Worm (Caenorhabditis elegans) whole organism, L1 larva: ENCODE data around the gene dcap-2.

Experiments used
- C34B4.2 ChIP-seq: sonication (generic microtip); optimal IDR thresholded peaks from 2 replicates; lab custom pipeline; 2017; ENCODE audit warnings: mild to moderate bottlenecking, missing genetic modification characterization, missing compliant biosample characterization
- Y116A8C.19 ChIP-seq: sonication (generic microtip); optimal IDR thresholded peaks from 2 replicates; lab custom pipeline; 2016; ENCODE audit warnings: missing compliant biosample characterization, missing genetic modification characterization, borderline replicate concordance
- blmp-1 ChIP-seq: fragments of 150-350 bp; optimal IDR thresholded peaks from 2 replicates; lab custom pipeline; 2014; ENCODE audit warnings: missing biosample characterization, missing genetic modification characterization
- ceh-63 ChIP-seq: fragments of 200-800 bp; sonication (Bioruptor generic); optimal IDR thresholded peaks from 2 replicates; lab custom pipeline; 2018; ENCODE audit warnings: mild to moderate bottlenecking, missing genetic modification characterization, missing compliant biosample characterization
- ceh-88 ChIP-seq: fragments of 200-800 bp; sonication (Bioruptor generic); IDR thresholded peaks from 2 replicates; pipeline ENCODE4 v1.3.6; 2022; ENCODE audit warnings: missing genetic modification characterization, missing compliant biosample characterization
- ceh-90 ChIP-seq: sonication (generic microtip); optimal IDR thresholded peaks from 2 replicates; lab custom pipeline; 2016; ENCODE audit warnings: missing genetic modification characterization, missing compliant biosample characterization
- ces-1 ChIP-seq: fragments of 150-350 bp; optimal IDR thresholded peaks from 2 replicates; lab custom pipeline; 2014; ENCODE audit warnings: missing biosample characterization, missing genetic modification reagents, missing genetic modification characterization
- dpl-1 ChIP-seq, 3 experiments: fragments of 150-350 bp in 2 of 3; sonication (generic microtip) in 1 of 3; optimal IDR thresholded peaks; 2 replicates each; lab custom pipeline; 2014 to 2017; ENCODE audit warnings: missing biosample characterization in 3 of 3, missing genetic modification characterization in 3 of 3, missing genetic modification reagents in 3 of 3
- dsc-1 ChIP-seq: sonication (generic microtip); optimal IDR thresholded peaks from 2 replicates; lab custom pipeline; 2016; ENCODE audit warnings: mild to moderate bottlenecking, missing genetic modification characterization, missing compliant biosample characterization
- efl-1 ChIP-seq, 4 experiments: fragments of 150-350 bp; optimal IDR thresholded peaks in 3 of 4; peaks in 1 of 4; 1 replicate in 1 of 4; 2 replicates in 3 of 4; lab custom pipeline; 2014; ENCODE audit warnings: missing biosample characterization in 2 of 4, missing genetic modification characterization in 2 of 4, missing genetic modification reagents in 2 of 4
- egl-27 ChIP-seq, 2 experiments: fragments of 150-350 bp in 1 of 2; sonication (generic microtip); optimal IDR thresholded peaks; 3 replicates each; lab custom pipeline; 2017 to 2018; ENCODE audit warnings: missing biosample characterization in 2 of 2, missing genetic modification characterization in 2 of 2, missing genetic modification reagents in 2 of 2
- elt-2 ChIP-seq: sonication (generic microtip); optimal IDR thresholded peaks from 2 replicates; lab custom pipeline; 2016; ENCODE audit warnings: missing genetic modification characterization, mild to moderate bottlenecking, inconsistent platforms, missing compliant biosample characterization, missing genetic modification reagents
- elt-3 ChIP-seq, 6 experiments: fragments of 150-350 bp in 1 of 6; sonication (generic microtip); optimal IDR thresholded peaks; 2 replicates each; lab custom pipeline; 2017 to 2018; ENCODE audit warnings: missing biosample characterization in 6 of 6, missing genetic modification characterization in 6 of 6, inconsistent platforms in 1 of 6
- fkh-10 ChIP-seq: sonication (generic microtip); optimal IDR thresholded peaks from 2 replicates; lab custom pipeline; 2017; ENCODE audit warnings: missing biosample characterization, missing genetic modification reagents, missing genetic modification characterization
- hlh-4 ChIP-seq: sonication (generic microtip); optimal IDR thresholded peaks from 2 replicates; lab custom pipeline; 2016; ENCODE audit warnings: mild to moderate bottlenecking, missing genetic modification characterization, missing compliant biosample characterization
- hpl-2 ChIP-seq: fragments of 150-350 bp; optimal IDR thresholded peaks from 2 replicates; lab custom pipeline; 2014; ENCODE audit warnings: missing biosample characterization, missing genetic modification reagents, missing genetic modification characterization
- isw-1 ChIP-seq: fragments of 200-800 bp; sonication (Bioruptor generic); IDR thresholded peaks from 2 replicates; pipeline ENCODE4 v1.3.6; 2022; ENCODE audit warnings: missing genetic modification characterization, missing compliant biosample characterization
- lin-14 ChIP-seq: fragments of 200-800 bp; sonication (Bioruptor generic); optimal IDR thresholded peaks from 2 replicates; lab custom pipeline; 2018; ENCODE audit warnings: mild to moderate bottlenecking, missing genetic modification characterization, moderate library complexity, missing compliant biosample characterization
- lin-15B ChIP-seq: fragments of 150-350 bp; sonication (generic microtip); optimal IDR thresholded peaks from 3 replicates; lab custom pipeline; 2014; ENCODE audit warnings: missing biosample characterization, missing genetic modification characterization
- lin-35 ChIP-seq, 2 experiments: fragments of 150-350 bp; optimal IDR thresholded peaks; 2 replicates each; lab custom pipeline; 2014; ENCODE audit warnings: missing biosample characterization in 2 of 2, missing genetic modification characterization in 2 of 2, missing genetic modification reagents in 2 of 2
- lir-3 ChIP-seq: sonication (generic microtip); optimal IDR thresholded peaks from 2 replicates; lab custom pipeline; 2016; ENCODE audit warnings: mild to moderate bottlenecking, missing genetic modification characterization, moderate library complexity, missing compliant biosample characterization; ENCODE audit not compliant: poor library complexity
- lsy-2 ChIP-seq, 2 experiments: fragments of 150-350 bp; optimal IDR thresholded peaks; 2 replicates each; lab custom pipeline; 2014; ENCODE audit warnings: missing biosample characterization in 2 of 2, missing genetic modification characterization in 2 of 2
- mab-9 ChIP-seq: fragments of 200-800 bp; sonication (Bioruptor generic); IDR thresholded peaks from 2 replicates; pipeline ENCODE4 v1.3.6; 2022; ENCODE audit warnings: missing genetic modification reagents, missing genetic modification characterization, missing compliant biosample characterization
- mdl-1 ChIP-seq, 2 experiments: fragments of 150-350 bp; optimal IDR thresholded peaks; 2 replicates each; lab custom pipeline; 2014 to 2017; ENCODE audit warnings: missing biosample characterization in 2 of 2, missing genetic modification characterization in 2 of 2, inconsistent platforms in 1 of 2
- mef-2 ChIP-seq: fragments of 150-350 bp; optimal IDR thresholded peaks from 2 replicates; lab custom pipeline; 2014; ENCODE audit warnings: missing biosample characterization, missing genetic modification characterization
- mep-1 ChIP-seq: fragments of 150-350 bp; optimal IDR thresholded peaks from 2 replicates; lab custom pipeline; 2014; ENCODE audit warnings: missing biosample characterization, missing genetic modification characterization
- nhr-11 ChIP-seq: fragments of 150-350 bp; optimal IDR thresholded peaks from 2 replicates; lab custom pipeline; 2014; ENCODE audit warnings: missing biosample characterization, missing genetic modification characterization
- nhr-12 ChIP-seq: sonication (generic microtip); optimal IDR thresholded peaks from 2 replicates; lab custom pipeline; 2017; ENCODE audit warnings: missing biosample characterization, missing genetic modification characterization
- nhr-20 ChIP-seq: sonication (generic microtip); optimal IDR thresholded peaks from 2 replicates; lab custom pipeline; 2016; ENCODE audit warnings: mild to moderate bottlenecking, missing genetic modification characterization, missing compliant biosample characterization
- nhr-237 ChIP-seq: fragments of 150-350 bp; optimal IDR thresholded peaks from 2 replicates; lab custom pipeline; 2014; ENCODE audit warnings: missing biosample characterization, missing genetic modification characterization
- nhr-47 ChIP-seq: sonication (generic microtip); optimal IDR thresholded peaks from 2 replicates; lab custom pipeline; 2016; ENCODE audit warnings: mild to moderate bottlenecking, missing genetic modification characterization, moderate library complexity, missing compliant biosample characterization
- nhr-71 ChIP-seq: sonication (generic microtip); optimal IDR thresholded peaks from 2 replicates; lab custom pipeline; 2016; ENCODE audit warnings: mild to moderate bottlenecking, missing genetic modification characterization, moderate library complexity, missing compliant biosample characterization
- pag-3 ChIP-seq: sonication (generic microtip); optimal IDR thresholded peaks from 2 replicates; lab custom pipeline; 2017; ENCODE audit warnings: missing genetic modification characterization, mild to moderate bottlenecking, missing compliant biosample characterization, antibody characterized with exemption, borderline replicate concordance; ENCODE audit not compliant: insufficient read depth
- pax-3 ChIP-seq: fragments of 200-800 bp; sonication (Bioruptor generic); optimal IDR thresholded peaks from 2 replicates; lab custom pipeline; 2018; ENCODE audit warnings: mild to moderate bottlenecking, missing genetic modification characterization, moderate library complexity, missing compliant biosample characterization
- rnt-1 ChIP-seq: sonication (generic microtip); optimal IDR thresholded peaks from 2 replicates; lab custom pipeline; 2016; ENCODE audit warnings: mild to moderate bottlenecking, missing genetic modification characterization, moderate library complexity, missing compliant biosample characterization
- sup-37 ChIP-seq: fragments of 200-800 bp; sonication (Bioruptor generic); optimal IDR thresholded peaks from 2 replicates; lab custom pipeline; 2018; ENCODE audit warnings: mild to moderate bottlenecking, missing genetic modification characterization, missing compliant biosample characterization
- unc-98 ChIP-seq: fragments of 200-800 bp; sonication (Bioruptor generic); IDR thresholded peaks from 2 replicates; pipeline ENCODE4 v1.3.6; 2022; ENCODE audit warnings: missing genetic modification characterization, missing compliant biosample characterization
- vab-15 ChIP-seq: sonication (generic microtip); optimal IDR thresholded peaks from 2 replicates; lab custom pipeline; 2017; ENCODE audit warnings: missing genotype, mild to moderate bottlenecking, missing genetic modification characterization, missing compliant biosample characterization
- xbp-1 ChIP-seq: sonication (generic microtip); optimal IDR thresholded peaks from 2 replicates; lab custom pipeline; 2016; ENCODE audit warnings: missing genetic modification characterization, missing compliant biosample characterization
- zag-1 ChIP-seq: fragments of 150-350 bp; optimal IDR thresholded peaks from 2 replicates; lab custom pipeline; 2014; ENCODE audit warnings: missing biosample characterization, missing genetic modification characterization
- ztf-11 ChIP-seq, 2 experiments: sonication (generic microtip); optimal IDR thresholded peaks; 2 replicates each; lab custom pipeline; 2016 to 2017; ENCODE audit warnings: missing genetic modification characterization in 2 of 2, missing biosample characterization in 1 of 2, missing compliant biosample characterization in 1 of 2

dcap-2 gene

ce11 chrIV:13525223-13525622 is 3.6 kb upstream of the dcap-2 start:
- TF ChIP-seq mef-2 (tag; lab: Kevin White, UChicago) (no peak), lir-3 (tag; lab: Kevin White, UChicago) (no peak), ztf-11 (tag; optimal IDR thresholded peaks at IDR 0.05; lab: Kevin White, UChicago) (no peak), nhr-20 (tag; lab: Kevin White, UChicago) (no peak), nhr-11 (tag; lab: Kevin White, UChicago) (no peak), ces-1 (no peak), sup-37 (GFP tag; lab: Kevin White, UChicago) (no peak), hpl-2 (GFP tag; lab: Kevin White, UChicago) (no peak), dsc-1 (no peak), elt-2 (no peak), vab-15 (tag; lab: Kevin White, UChicago) (no peak), efl-1 (optimal IDR thresholded peaks at IDR 0.05; lab: Kevin White, UChicago) (no peak), efl-1 (GFP tag; optimal IDR thresholded peaks at IDR 0.05 in 1 of 2; lab: Kevin White, UChicago) (no peak), nhr-71 (tag; lab: Kevin White, UChicago) (no peak), hlh-4 (tag; lab: Kevin White, UChicago) (no peak), fkh-10 (GFP tag; lab: Kevin White, UChicago) (no peak), mdl-1 (tag; optimal IDR thresholded peaks at IDR 0.05; lab: Kevin White, UChicago) (no peak), mab-9 (no peak), C34B4.2 (tag; lab: Kevin White, UChicago) (no peak), dpl-1 (GFP tag; optimal IDR thresholded peaks at IDR 0.05; lab: Kevin White, UChicago) (no peak), elt-3 (tag; optimal IDR thresholded peaks at IDR 0.05; lab: Kevin White, UChicago) (no peak)
- TF ChIP-seq, all 84 proteins: peak for 0

DNA sequence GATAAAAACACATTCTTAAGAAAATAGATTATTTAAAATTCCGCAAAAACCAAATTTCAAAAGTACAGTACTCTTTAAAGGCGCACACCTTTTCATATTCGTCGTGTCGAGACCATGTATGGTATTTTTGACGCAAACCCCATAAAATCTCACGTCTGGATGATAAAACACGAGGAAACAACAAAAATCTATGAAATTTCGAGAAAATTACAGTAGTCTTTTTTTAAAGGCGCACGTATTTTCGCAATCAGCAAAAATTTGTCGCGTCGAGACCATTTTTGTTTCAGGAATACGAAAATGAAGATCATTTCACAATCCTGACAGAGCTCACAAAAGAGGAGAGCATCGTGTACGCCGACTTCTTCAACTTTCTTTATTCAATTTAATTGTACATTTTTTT is 8.7 kb downstream of the dcap-2 start:
- no peak for TF ChIP-seq xbp-1
- TF ChIP-seq blmp-1 (tag; lab: Kevin White, UChicago): no peak
- TF ChIP-seq pax-3: no peak
- TF ChIP-seq mef-2 (tag; lab: Kevin White, UChicago): no peak
- no peak for TF ChIP-seq lin-14 (GFP tag; lab: Kevin White, UChicago)
- TF ChIP-seq ceh-90 (tag; lab: Kevin White, UChicago): no peak
- TF ChIP-seq nhr-237 (tag; lab: Kevin White, UChicago): no peak
- TF ChIP-seq mep-1: no peak
- TF ChIP-seq pag-3 (tag; lab: Kevin White, UChicago): no peak
- no peak for TF ChIP-seq Y116A8C.19 (tag; lab: Kevin White, UChicago)
- TF ChIP-seq egl-27 (tag; optimal IDR thresholded peaks at IDR 0.05; lab: Kevin White, UChicago): no peak
- TF ChIP-seq ces-1: no peak
- no peak for TF ChIP-seq lsy-2 (tag; optimal IDR thresholded peaks at IDR 0.05; lab: Kevin White, UChicago)
- TF ChIP-seq nhr-47 (tag; lab: Kevin White, UChicago): no peak
- no peak for TF ChIP-seq hpl-2 (GFP tag; lab: Kevin White, UChicago)

- TF ChIP-seq nhr-47 (tag; lab: Kevin White, UChicago): no peak
- no peak for TF ChIP-seq isw-1 (GFP tag; lab: Robert Waterston, UW)
- no peak for TF ChIP-seq ceh-63 (GFP tag; lab: Kevin White, UChicago)
- no peak for TF ChIP-seq lin-35 (GFP tag; optimal IDR thresholded peaks at IDR 0.05; lab: Kevin White, UChicago)
- no peak for TF ChIP-seq nhr-12 (tag; lab: Kevin White, UChicago)
- no peak for TF ChIP-seq dsc-1
- no peak for TF ChIP-seq rnt-1 (tag; lab: Kevin White, UChicago)
- TF ChIP-seq lin-15B (tag; lab: Kevin White, UChicago): no peak
- TF ChIP-seq lir-3 (tag; lab: Kevin White, UChicago): no peak
- TF ChIP-seq sup-37 (GFP tag; lab: Kevin White, UChicago): no peak
- no peak for TF ChIP-seq mef-2 (tag; lab: Kevin White, UChicago)
- TF ChIP-seq ztf-11 (tag; optimal IDR thresholded peaks at IDR 0.05; lab: Kevin White, UChicago): no peak
- TF ChIP-seq mab-9: no peak
- no peak for TF ChIP-seq elt-2
- TF ChIP-seq unc-98 (GFP tag; lab: Robert Waterston, UW): no peak
- TF ChIP-seq C34B4.2 (tag; lab: Kevin White, UChicago): no peak
- no peak for TF ChIP-seq ceh-90 (tag; lab: Kevin White, UChicago)
- no peak for TF ChIP-seq zag-1 (tag; lab: Kevin White, UChicago)
- no peak for TF ChIP-seq hpl-2 (GFP tag; lab: Kevin White, UChicago)
- no peak for TF ChIP-seq ceh-88 (GFP tag; lab: Robert Waterston, UW)
Measured at ce11 chrIV:13512112-13512569, 9.5 kb downstream of the dcap-2 start, which contains the start of gene puf-3. TSS of gene puf-3 (minus strand) at chrIV:13512162.
